Fruit fly (Drosophila melanogaster) whole organism, embryonic: ENCODE results near the gene CG46458.

Experiments used
- CG10366 ChIP-seq: fragments of 200-800 bp; sonication (Bioruptor generic); IDR thresholded peaks from 2 replicates; pipeline ENCODE4 v1.3.6; 2022; ENCODE audit warnings: missing biosample characterization, missing genetic modification characterization
- CG11247 ChIP-seq: fragments of 200-800 bp; sonication (Bioruptor generic); IDR thresholded peaks from 2 replicates; pipeline ENCODE4 v1.3.6; 2022; ENCODE audit warnings: missing biosample characterization, missing genetic modification characterization
- CG12104 ChIP-seq: fragments of 200-800 bp; sonication (Bioruptor generic); optimal IDR thresholded peaks from 3 replicates; lab custom pipeline; 2016; ENCODE audit warnings: missing biosample characterization, missing genetic modification characterization
- CG12219 ChIP-seq: fragments of 200-800 bp; sonication (Bioruptor generic); optimal IDR thresholded peaks from 3 replicates; lab custom pipeline; 2018; ENCODE audit warnings: missing biosample characterization, mild to moderate bottlenecking, missing genetic modification characterization
- CG12659 ChIP-seq: fragments of 200-800 bp; sonication (Bioruptor generic); optimal IDR thresholded peaks from 3 replicates; lab custom pipeline; 2017; ENCODE audit warnings: mild to moderate bottlenecking, missing biosample characterization, missing genetic modification reagents, missing genetic modification characterization
- CG13424 ChIP-seq: fragments of 200-800 bp; sonication (Bioruptor generic); optimal IDR thresholded peaks from 2 replicates; lab custom pipeline; 2019; ENCODE audit warnings: missing biosample characterization, mild to moderate bottlenecking, missing genetic modification characterization, moderate library complexity
- CG14441 ChIP-seq: fragments of 200-800 bp; sonication (Bioruptor generic); IDR thresholded peaks from 2 replicates; pipeline ENCODE4 v1.3.6; 2022; ENCODE audit warnings: missing biosample characterization, missing genetic modification characterization
- CG30403 ChIP-seq: fragments of 200-800 bp; sonication (Bioruptor generic); optimal IDR thresholded peaks from 3 replicates; lab custom pipeline; 2016; ENCODE audit warnings: missing biosample characterization, missing genetic modification characterization
- CG42726 ChIP-seq: fragments of 200-800 bp; sonication (Bioruptor generic); IDR thresholded peaks from 2 replicates; pipeline ENCODE4 v1.3.6; 2022; ENCODE audit warnings: missing biosample characterization, missing genetic modification characterization; ENCODE audit not compliant: partially characterized antibody
- CG4360 ChIP-seq: fragments of 200-800 bp; sonication (Bioruptor generic); IDR thresholded peaks from 2 replicates; pipeline ENCODE4 v1.3.6; 2022; ENCODE audit warnings: missing biosample characterization, missing genetic modification characterization
- CG4730 ChIP-seq: fragments of 200-800 bp; sonication (Bioruptor generic); IDR thresholded peaks from 2 replicates; pipeline ENCODE4 v1.3.6; 2022; ENCODE audit warnings: missing biosample characterization, missing genetic modification characterization
- CG4820 ChIP-seq: fragments of 200-800 bp; sonication (Bioruptor generic); optimal IDR thresholded peaks from 3 replicates; lab custom pipeline; 2016; ENCODE audit warnings: missing biosample characterization, missing genetic modification characterization
- CG5953 ChIP-seq: fragments of 200-800 bp; sonication (Bioruptor generic); IDR thresholded peaks from 2 replicates; pipeline ENCODE4 v1.3.6; 2022; ENCODE audit warnings: missing biosample characterization, missing genetic modification characterization
- CG7839 ChIP-seq: fragments of 200-800 bp; sonication (Bioruptor generic); optimal IDR thresholded peaks from 3 replicates; lab custom pipeline; 2018; ENCODE audit warnings: missing biosample characterization, mild to moderate bottlenecking, missing genetic modification characterization, moderate library complexity
- CG8290 ChIP-seq, 3 experiments: fragments of 200-800 bp; sonication (Bioruptor generic); optimal IDR thresholded peaks; 2 replicates each; lab custom pipeline; 2016 to 2019; ENCODE audit warnings: missing biosample characterization in 3 of 3, missing genetic modification characterization in 3 of 3, mild to moderate bottlenecking in 2 of 3, moderate library complexity in 1 of 3
- CG8388 ChIP-seq: fragments of 200-800 bp; sonication (Bioruptor generic); optimal IDR thresholded peaks from 2 replicates; lab custom pipeline; 2019; ENCODE audit warnings: missing biosample characterization, mild to moderate bottlenecking, missing genetic modification characterization, moderate library complexity
- CG8924 ChIP-seq: fragments of 200-800 bp; optimal IDR thresholded peaks from 3 replicates; lab custom pipeline; 2019; ENCODE audit warnings: missing biosample characterization, mild to moderate bottlenecking, missing genetic modification characterization, moderate library complexity
- CG9215 ChIP-seq: fragments of 200-800 bp; sonication (Bioruptor generic); IDR thresholded peaks from 2 replicates; pipeline ENCODE4 v1.3.6; 2022; ENCODE audit warnings: missing biosample characterization, missing genetic modification characterization
- CTCF ChIP-seq: fragments of 200-800 bp; sonication (Bioruptor generic); optimal IDR thresholded peaks from 2 replicates; lab custom pipeline; 2017; ENCODE audit warnings: missing biosample characterization, mild to moderate bottlenecking, missing genetic modification characterization, moderate library complexity
- Dll ChIP-seq: fragments of 200-800 bp; sonication (Bioruptor generic); IDR thresholded peaks from 4 replicates; pipeline ENCODE4 v1.3.6; 2022; ENCODE audit warnings: missing biosample characterization, missing genetic modification characterization; ENCODE audit not compliant: partially characterized antibody
- Doc3 ChIP-seq: fragments of 200-800 bp; sonication (Bioruptor generic); IDR thresholded peaks from 3 replicates; pipeline ENCODE4 v1.3.6; 2022; ENCODE audit warnings: missing biosample characterization, missing genetic modification characterization; ENCODE audit not compliant: partially characterized antibody
- E2f2 ChIP-seq: fragments of 200-800 bp; sonication (Bioruptor generic); IDR thresholded peaks from 2 replicates; pipeline ENCODE4 v1.3.6; 2022; ENCODE audit warnings: missing biosample characterization, missing genetic modification characterization
- Ets65A ChIP-seq: fragments of 200-800 bp; sonication (Bioruptor generic); peaks from one replicate; lab custom pipeline; 2016; ENCODE audit warnings: missing biosample characterization, missing genetic modification characterization
- Fer2 ChIP-seq: fragments of 200-800 bp; sonication (Bioruptor generic); optimal IDR thresholded peaks from 2 replicates; lab custom pipeline; 2018; ENCODE audit warnings: missing biosample characterization, mild to moderate bottlenecking, missing genetic modification characterization, moderate library complexity
- Hmr ChIP-seq: fragments of 200-800 bp; sonication (Bioruptor generic); optimal IDR thresholded peaks from 3 replicates; lab custom pipeline; 2017; ENCODE audit warnings: mild to moderate bottlenecking, missing biosample characterization, missing genetic modification reagents, missing genetic modification characterization
- Jarid2 ChIP-seq: fragments of 200-800 bp; sonication (Bioruptor generic); optimal IDR thresholded peaks from 3 replicates; lab custom pipeline; 2017; ENCODE audit warnings: mild to moderate bottlenecking, missing biosample characterization, missing genetic modification reagents, missing genetic modification characterization
- Opbp ChIP-seq: fragments of 200-800 bp; sonication (Bioruptor generic); IDR thresholded peaks from 3 replicates; pipeline ENCODE4 v1.3.6; 2022; ENCODE audit warnings: missing biosample characterization, missing genetic modification characterization; ENCODE audit not compliant: partially characterized antibody
- Ravus ChIP-seq: fragments of 200-800 bp; sonication (Bioruptor generic); IDR thresholded peaks from 2 replicates; pipeline ENCODE4 v1.3.6; 2022; ENCODE audit warnings: missing biosample characterization, missing genetic modification characterization
- Sox100B ChIP-seq: fragments of 200-800 bp; sonication (Bioruptor generic); optimal IDR thresholded peaks from 3 replicates; lab custom pipeline; 2018; ENCODE audit warnings: missing biosample characterization, mild to moderate bottlenecking, missing genetic modification characterization
- TFAM ChIP-seq: fragments of 200-800 bp; sonication (Bioruptor generic); optimal IDR thresholded peaks from 2 replicates; lab custom pipeline; 2017; ENCODE audit warnings: missing biosample characterization, missing genetic modification characterization, inconsistent platforms
- Tbp ChIP-seq: fragments of >200 bp; optimal IDR thresholded peaks from 2 replicates; lab custom pipeline; 2018; ENCODE audit warnings: missing biosample characterization, missing genetic modification characterization
- Usf ChIP-seq: fragments of 200-800 bp; sonication (Bioruptor generic); optimal IDR thresholded peaks from 2 replicates; lab custom pipeline; 2017; ENCODE audit warnings: missing genotype, missing biosample characterization, missing genetic modification characterization
- bowl ChIP-seq: fragments of 200-800 bp; sonication (Bioruptor generic); IDR thresholded peaks from 2 replicates; pipeline ENCODE4 v1.3.6; 2022; ENCODE audit warnings: missing biosample characterization, missing genetic modification characterization
- cg ChIP-seq: fragments of 200-800 bp; sonication (Bioruptor generic); optimal IDR thresholded peaks from 3 replicates; lab custom pipeline; 2019; ENCODE audit warnings: missing biosample characterization, mild to moderate bottlenecking, missing genetic modification characterization, moderate library complexity
- crp ChIP-seq, 2 experiments: fragments of 200-800 bp; sonication (Bioruptor generic); optimal IDR thresholded peaks; 2 replicates in 1 of 2; 3 replicates in 1 of 2; lab custom pipeline; 2017; ENCODE audit warnings: missing biosample characterization in 2 of 2, missing genetic modification characterization in 2 of 2, mild to moderate bottlenecking in 1 of 2, moderate library complexity in 1 of 2
- danr ChIP-seq: fragments of 200-800 bp; sonication (Bioruptor generic); IDR thresholded peaks from 2 replicates; pipeline ENCODE4 v1.3.6; 2022; ENCODE audit warnings: missing biosample characterization, missing genetic modification characterization
- dimm ChIP-seq: fragments of 200-800 bp; sonication (Bioruptor generic); IDR thresholded peaks from 2 replicates; pipeline ENCODE4 v1.3.6; 2022; ENCODE audit warnings: missing biosample characterization, missing genetic modification characterization
- disco-r ChIP-seq: fragments of 200-800 bp; sonication (Bioruptor generic); optimal IDR thresholded peaks from 2 replicates; lab custom pipeline; 2016; ENCODE audit warnings: missing biosample characterization, missing genetic modification characterization
- ewg ChIP-seq: fragments of 200-800 bp; sonication (Bioruptor generic); optimal IDR thresholded peaks from 3 replicates; lab custom pipeline; 2017; ENCODE audit warnings: mild to moderate bottlenecking, missing biosample characterization, missing genetic modification reagents, missing genetic modification characterization
- gt ChIP-seq: fragments of 200-800 bp; sonication (Bioruptor generic); IDR thresholded peaks from 2 replicates; pipeline ENCODE4 v1.3.6; 2022; ENCODE audit warnings: missing biosample characterization, missing genetic modification characterization
- lbe ChIP-seq: fragments of 200-800 bp; sonication (Bioruptor generic); optimal IDR thresholded peaks from 2 replicates; lab custom pipeline; 2016; ENCODE audit warnings: missing biosample characterization, mild to moderate bottlenecking, missing genetic modification characterization
- lilli ChIP-seq: fragments of 200-800 bp; sonication (Bioruptor generic); optimal IDR thresholded peaks from 3 replicates; lab custom pipeline; 2016; ENCODE audit warnings: missing biosample characterization, missing genetic modification characterization
- lola ChIP-seq, 3 experiments: fragments of >200 bp in 2 of 3; fragments of 200-800 bp in 1 of 3; sonication (Bioruptor generic) in 1 of 3; optimal IDR thresholded peaks; 2 replicates each; lab custom pipeline; 2017 to 2019; ENCODE audit warnings: missing biosample characterization in 3 of 3, missing genetic modification characterization in 3 of 3, mild to moderate bottlenecking in 1 of 3, moderate library complexity in 1 of 3
- pb ChIP-seq: fragments of 200-800 bp; sonication (Bioruptor generic); optimal IDR thresholded peaks from 3 replicates; lab custom pipeline; 2016; ENCODE audit warnings: missing biosample characterization, missing genetic modification characterization
- pros ChIP-seq: fragments of 200-800 bp; sonication (Bioruptor generic); optimal IDR thresholded peaks from 3 replicates; lab custom pipeline; 2019; ENCODE audit warnings: missing biosample characterization, mild to moderate bottlenecking, missing genetic modification characterization, moderate library complexity
- sens-2 ChIP-seq: fragments of 200-800 bp; sonication (Bioruptor generic); IDR thresholded peaks from 2 replicates; pipeline ENCODE4 v1.3.6; 2022; ENCODE audit warnings: missing biosample characterization, missing genetic modification characterization
- sima ChIP-seq: fragments of 200-800 bp; sonication (Bioruptor generic); optimal IDR thresholded peaks from 2 replicates; lab custom pipeline; 2016; ENCODE audit warnings: missing biosample characterization, missing genetic modification characterization
- so ChIP-seq: fragments of 200-800 bp; sonication (Bioruptor generic); IDR thresholded peaks from 3 replicates; pipeline ENCODE4 v1.3.6; 2022; ENCODE audit warnings: missing biosample characterization, missing genetic modification characterization
- toy ChIP-seq: fragments of 200-800 bp; sonication (Bioruptor generic); IDR thresholded peaks from 2 replicates; pipeline ENCODE4 v1.3.6; 2022; ENCODE audit warnings: missing biosample characterization, missing genetic modification characterization
- vnd ChIP-seq: fragments of 200-800 bp; sonication (Bioruptor generic); IDR thresholded peaks from 3 replicates; pipeline ENCODE4 v1.3.6; 2022; ENCODE audit warnings: missing biosample characterization, missing genetic modification characterization; ENCODE audit not compliant: partially characterized antibody
- zf30C ChIP-seq: fragments of 200-800 bp; sonication (Bioruptor generic); optimal IDR thresholded peaks from 3 replicates; lab custom pipeline; 2018; ENCODE audit warnings: missing biosample characterization, mild to moderate bottlenecking, missing genetic modification characterization

CG46458 gene

DNA sequence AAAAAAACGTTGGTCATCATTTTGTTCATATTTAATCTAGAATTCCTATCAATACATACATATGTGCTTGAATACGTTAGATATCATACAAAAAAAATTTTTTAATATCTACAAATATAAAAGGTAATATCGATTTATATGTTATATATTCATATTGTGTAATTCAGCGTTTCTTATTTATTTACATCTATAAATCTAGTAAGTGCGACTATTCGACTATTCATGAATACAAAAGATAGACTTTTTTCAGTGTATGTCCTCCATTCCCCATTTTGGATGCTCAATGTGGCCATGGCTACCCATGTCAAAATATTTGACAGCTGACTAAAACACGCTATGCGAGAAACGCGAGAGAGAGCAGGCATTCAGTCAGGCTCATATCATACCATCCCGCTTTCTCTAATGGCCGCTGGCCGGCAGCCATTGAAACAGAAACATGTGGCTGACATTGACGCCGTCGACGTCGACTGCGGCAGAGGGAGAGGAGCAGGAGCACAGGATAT is 54.8 kb downstream of the CG46458 start (continued):
- TF ChIP-seq zf30C: peak; percentile 93
- TF ChIP-seq CG7839 (tag; lab: Kevin White, UChicago): peak; percentile 85
- TF ChIP-seq ewg: peak; percentile 47
- peak in 1 of 2 experiments; percentile 14 for TF ChIP-seq crp (GFP tag; optimal IDR thresholded peaks at IDR 0.05; lab: Kevin White, UChicago)
- TF ChIP-seq CG12104 (GFP tag; lab: Kevin White, UChicago): peak; percentile 47
- TF ChIP-seq danr (GFP tag; lab: Robert Waterston, UW): 0 out of 2 replicates have a peak, but pooled peaks have one; percentile 23
- TF ChIP-seq pros (GFP tag; lab: Kevin White, UChicago): no peak
- peak; percentile 59 for TF ChIP-seq CG12659 (GFP tag; lab: Kevin White, UChicago)
- TF ChIP-seq CG30403 (GFP tag; lab: Kevin White, UChicago): peak; percentile 71
- TF ChIP-seq CG10366 (GFP tag; lab: Robert Waterston, UW): peak; percentile 26; the same call in 1 of the 2 replicates
- no peak for TF ChIP-seq lbe (GFP tag; lab: Kevin White, UChicago)
- TF ChIP-seq so (GFP tag; lab: Robert Waterston, UW): no peak
- peak; percentile 17 for TF ChIP-seq CG8290 (GFP tag; optimal IDR thresholded peaks at IDR 0.05; lab: Kevin White, UChicago)
- TF ChIP-seq CG8290 (tag; optimal IDR thresholded peaks at IDR 0.05; lab: Kevin White, UChicago): no peak
- TF ChIP-seq Fer2 (tag; lab: Kevin White, UChicago): no peak
- TF ChIP-seq vnd (GFP tag; lab: Robert Waterston, UW): no peak
- TF ChIP-seq dimm (GFP tag; lab: Robert Waterston, UW): no peak
- TF ChIP-seq CG11247: no peak
- no peak for TF ChIP-seq sima (GFP tag; lab: Kevin White, UChicago)
- no peak for TF ChIP-seq CG42726 (GFP tag; lab: Robert Waterston, UW)
- no peak for TF ChIP-seq gt (GFP tag; lab: Robert Waterston, UW)
- TF ChIP-seq TFAM (GFP tag; lab: Kevin White, UChicago): no peak
- TF ChIP-seq Doc3 (GFP tag; lab: Robert Waterston, UW): no peak
- no peak for TF ChIP-seq CG14441
- TF ChIP-seq Hmr (GFP tag; lab: Kevin White, UChicago): peak; percentile 62
- peak; percentile 37 for TF ChIP-seq Jarid2
- TF ChIP-seq lilli (GFP tag; lab: Kevin White, UChicago): no peak
- TF ChIP-seq Opbp (GFP tag; lab: Robert Waterston, UW): no peak
- peak in 1 of 3 experiments; percentile 94 for TF ChIP-seq lola (GFP tag; optimal IDR thresholded peaks at IDR 0.05; lab: Kevin White, UChicago)
- peak; percentile 89 for TF ChIP-seq CG8924 (tag; lab: Kevin White, UChicago)
- TF ChIP-seq Tbp (GFP tag; lab: Kevin White, UChicago): no peak
- peak; percentile 54 for TF ChIP-seq Ets65A (GFP tag; lab: Kevin White, UChicago)
- peak; percentile 89 for TF ChIP-seq CG8388 (GFP tag; lab: Kevin White, UChicago)
- TF ChIP-seq CG5953 (GFP tag; lab: Robert Waterston, UW): no peak
- peak; percentile 83 for TF ChIP-seq Sox100B
- no peak for TF ChIP-seq disco-r
- TF ChIP-seq CG13424 (tag; lab: Kevin White, UChicago): peak; percentile 86
- no peak for TF ChIP-seq E2f2 (GFP tag; lab: Robert Waterston, UW)
- TF ChIP-seq bowl (GFP tag; lab: Robert Waterston, UW): no peak
- TF ChIP-seq Ravus: no peak
- TF ChIP-seq pb (GFP tag; lab: Kevin White, UChicago): no peak
- 0 out of 2 replicates have a peak, but pooled peaks have one; percentile 17 for TF ChIP-seq CG4730 (GFP tag; lab: Robert Waterston, UW)
- no peak for TF ChIP-seq CG4360 (GFP tag; lab: Robert Waterston, UW)
- no peak for TF ChIP-seq CTCF (GFP tag; lab: Kevin White, UChicago)
- TF ChIP-seq toy (GFP tag; lab: Robert Waterston, UW): no peak
- TF ChIP-seq CG4820 (GFP tag; lab: Kevin White, UChicago): peak; percentile 58
- no peak for TF ChIP-seq CG9215 (GFP tag; lab: Robert Waterston, UW)
- no peak for TF ChIP-seq sens-2 (GFP tag; lab: Robert Waterston, UW)
- peak; percentile 54 for TF ChIP-seq cg (GFP tag; lab: Kevin White, UChicago)
- peak; percentile 30 for TF ChIP-seq CG12219 (GFP tag; lab: Kevin White, UChicago)
- no peak for TF ChIP-seq Dll (GFP tag; lab: Robert Waterston, UW)
- TF ChIP-seq Usf (GFP tag; lab: Kevin White, UChicago): peak; percentile 55
